Fruit fly (Drosophila melanogaster) whole organism, embryonic: Measurements from ENCODE around the gene CG6126.

ENCODE experiments used
- Abd-B ChIP-seq: fragments of 200-800 bp; sonication (Bioruptor generic); optimal IDR thresholded peaks from 2 replicates; lab custom pipeline; 2018; ENCODE audit warnings: missing biosample characterization, mild to moderate bottlenecking, missing genetic modification characterization, moderate library complexity
- CG10321 ChIP-seq: fragments of 200-800 bp; sonication (Bioruptor generic); IDR thresholded peaks from 2 replicates; pipeline ENCODE4 v1.3.6; 2022; ENCODE audit warnings: missing biosample characterization, missing genetic modification characterization
- CG10366 ChIP-seq: fragments of 200-800 bp; sonication (Bioruptor generic); IDR thresholded peaks from 2 replicates; pipeline ENCODE4 v1.3.6; 2022; ENCODE audit warnings: missing biosample characterization, missing genetic modification characterization
- CG11085 ChIP-seq: fragments of 200-800 bp; sonication (Bioruptor generic); IDR thresholded peaks from 2 replicates; pipeline ENCODE4 v1.3.6; 2022; ENCODE audit warnings: missing biosample characterization, missing genetic modification characterization
- CG13424 ChIP-seq: fragments of 200-800 bp; sonication (Bioruptor generic); optimal IDR thresholded peaks from 2 replicates; lab custom pipeline; 2019; ENCODE audit warnings: missing biosample characterization, mild to moderate bottlenecking, missing genetic modification characterization, moderate library complexity
- CG15514 ChIP-seq: fragments of 200-800 bp; sonication (Bioruptor generic); optimal IDR thresholded peaks from 3 replicates; lab custom pipeline; 2017; ENCODE audit warnings: missing biosample characterization, missing genetic modification characterization, mild to moderate bottlenecking, moderate library complexity, missing genetic modification reagents
- CG15601 ChIP-seq: fragments of 200-800 bp; sonication (Bioruptor generic); optimal IDR thresholded peaks from 3 replicates; lab custom pipeline; 2019; ENCODE audit warnings: missing biosample characterization, mild to moderate bottlenecking, missing genetic modification characterization, moderate library complexity
- CG17568 ChIP-seq: fragments of 200-800 bp; sonication (Bioruptor generic); optimal IDR thresholded peaks from 2 replicates; lab custom pipeline; 2018; ENCODE audit warnings: missing biosample characterization, mild to moderate bottlenecking, missing genetic modification characterization, moderate library complexity
- CG2202 ChIP-seq: fragments of 200-800 bp; sonication (Bioruptor generic); optimal IDR thresholded peaks from 2 replicates; lab custom pipeline; 2018; ENCODE audit warnings: missing biosample characterization, mild to moderate bottlenecking, missing genetic modification characterization
- CG2712 ChIP-seq: fragments of 200-800 bp; optimal IDR thresholded peaks from 3 replicates; lab custom pipeline; 2019; ENCODE audit warnings: missing biosample characterization, mild to moderate bottlenecking, missing genetic modification characterization, moderate library complexity
- CG31388 ChIP-seq: fragments of 200-800 bp; sonication (Bioruptor generic); optimal IDR thresholded peaks from 2 replicates; lab custom pipeline; 2016; ENCODE audit warnings: missing biosample characterization, missing genetic modification characterization
- CG33557 ChIP-seq: fragments of 200-800 bp; sonication (Bioruptor generic); optimal IDR thresholded peaks from 2 replicates; lab custom pipeline; 2019; ENCODE audit warnings: missing biosample characterization, mild to moderate bottlenecking, missing genetic modification characterization, moderate library complexity
- CG3726 ChIP-seq: fragments of 200-800 bp; sonication (Bioruptor generic); IDR thresholded peaks from 3 replicates; pipeline ENCODE4, ENCODE4 v1.3.6; 2022; ENCODE audit warnings: missing biosample characterization, missing genetic modification characterization
- CG4282 ChIP-seq: fragments of 200-800 bp; sonication (Bioruptor generic); optimal IDR thresholded peaks from 2 replicates; lab custom pipeline; 2016; ENCODE audit warnings: missing biosample characterization, missing genetic modification characterization
- CG4360 ChIP-seq: fragments of 200-800 bp; sonication (Bioruptor generic); IDR thresholded peaks from 2 replicates; pipeline ENCODE4 v1.3.6; 2022; ENCODE audit warnings: missing biosample characterization, missing genetic modification characterization
- CG4404 ChIP-seq: fragments of 200-800 bp; sonication (Bioruptor generic); IDR thresholded peaks from 2 replicates; pipeline ENCODE4 v1.3.6; 2022; ENCODE audit warnings: missing biosample characterization, missing genetic modification characterization
- CG5180 ChIP-seq: fragments of 200-800 bp; sonication (Bioruptor generic); optimal IDR thresholded peaks from 3 replicates; lab custom pipeline; 2017; ENCODE audit warnings: missing biosample characterization, missing genetic modification characterization, mild to moderate bottlenecking, moderate library complexity, missing genetic modification reagents
- CG6689 ChIP-seq: fragments of 200-800 bp; sonication (Bioruptor generic); IDR thresholded peaks from 2 replicates; pipeline ENCODE4 v1.3.6; 2022; ENCODE audit warnings: missing biosample characterization, missing genetic modification characterization
- CG6791 ChIP-seq: fragments of 200-800 bp; sonication (Bioruptor generic); IDR thresholded peaks from 3 replicates; pipeline ENCODE4 v1.3.6; 2022; ENCODE audit warnings: missing biosample characterization, missing genetic modification characterization; ENCODE audit not compliant: partially characterized antibody
- CG6854 ChIP-seq: fragments of 200-800 bp; sonication (Bioruptor generic); optimal IDR thresholded peaks from 3 replicates; lab custom pipeline; 2017; ENCODE audit warnings: missing biosample characterization, mild to moderate bottlenecking, missing genetic modification characterization
- CG7556 ChIP-seq: fragments of 200-800 bp; sonication (Bioruptor generic); optimal IDR thresholded peaks from 2 replicates; lab custom pipeline; 2017; ENCODE audit warnings: missing biosample characterization, mild to moderate bottlenecking, missing genetic modification characterization
- CG8359 ChIP-seq: fragments of 200-800 bp; sonication (Bioruptor generic); optimal IDR thresholded peaks from 2 replicates; lab custom pipeline; 2017; ENCODE audit warnings: missing biosample characterization, mild to moderate bottlenecking, missing genetic modification characterization, borderline replicate concordance
- CG8388 ChIP-seq: fragments of 200-800 bp; sonication (Bioruptor generic); optimal IDR thresholded peaks from 2 replicates; lab custom pipeline; 2019; ENCODE audit warnings: missing biosample characterization, mild to moderate bottlenecking, missing genetic modification characterization, moderate library complexity
- CG8765 ChIP-seq: fragments of 200-800 bp; sonication (Bioruptor generic); IDR thresholded peaks from 2 replicates; pipeline ENCODE4 v1.3.6; 2022; ENCODE audit warnings: missing biosample characterization, missing genetic modification characterization
- CG9215 ChIP-seq: fragments of 200-800 bp; sonication (Bioruptor generic); IDR thresholded peaks from 2 replicates; pipeline ENCODE4 v1.3.6; 2022; ENCODE audit warnings: missing biosample characterization, missing genetic modification characterization
- CG9609 ChIP-seq: fragments of 200-800 bp; sonication (Bioruptor generic); optimal IDR thresholded peaks from 3 replicates; lab custom pipeline; 2016; ENCODE audit warnings: missing biosample characterization, missing genetic modification characterization
- Fer1 ChIP-seq: fragments of 200-800 bp; sonication (Bioruptor generic); optimal IDR thresholded peaks from 2 replicates; lab custom pipeline; 2017; ENCODE audit warnings: missing biosample characterization, mild to moderate bottlenecking, missing genetic modification characterization
- HHEX ChIP-seq: fragments of 200-800 bp; sonication (Bioruptor generic); optimal IDR thresholded peaks from 3 replicates; lab custom pipeline; 2017; ENCODE audit warnings: missing biosample characterization, mild to moderate bottlenecking, missing genetic modification characterization, missing genetic modification reagents
- Lpt ChIP-seq: fragments of >200 bp; optimal IDR thresholded peaks from 2 replicates; lab custom pipeline; 2018; ENCODE audit warnings: missing biosample characterization, missing genetic modification characterization
- Mes4 ChIP-seq: fragments of 200-800 bp; sonication (Bioruptor generic); optimal IDR thresholded peaks from 2 replicates; lab custom pipeline; 2016; ENCODE audit warnings: missing biosample characterization, missing genetic modification characterization
- Nf-YA ChIP-seq: fragments of 200-800 bp; sonication (Bioruptor generic); IDR thresholded peaks from 2 replicates; pipeline ENCODE4 v1.3.6; 2022; ENCODE audit warnings: missing biosample characterization, missing genetic modification characterization
- Oli ChIP-seq: fragments of 200-800 bp; sonication (Bioruptor generic); optimal IDR thresholded peaks from 2 replicates; lab custom pipeline; 2018; ENCODE audit warnings: missing biosample characterization, mild to moderate bottlenecking, missing genetic modification characterization, moderate library complexity
- ara ChIP-seq: fragments of 200-800 bp; sonication (Bioruptor generic); IDR thresholded peaks from 2 replicates; pipeline ENCODE4 v1.3.6; 2022; ENCODE audit warnings: missing biosample characterization, missing genetic modification characterization
- br ChIP-seq: fragments of >200 bp; optimal IDR thresholded peaks from 2 replicates; lab custom pipeline; 2017
- bsh ChIP-seq, 2 experiments: fragments of 200-800 bp; sonication (Bioruptor generic); optimal IDR thresholded peaks; 2 replicates each; lab custom pipeline; 2017 to 2018; ENCODE audit warnings: mild to moderate bottlenecking in 2 of 2, missing biosample characterization in 2 of 2, missing genetic modification characterization in 2 of 2, moderate library complexity in 1 of 2
- crp ChIP-seq, 2 experiments: fragments of 200-800 bp; sonication (Bioruptor generic); optimal IDR thresholded peaks; 2 replicates in 1 of 2; 3 replicates in 1 of 2; lab custom pipeline; 2017; ENCODE audit warnings: missing biosample characterization in 2 of 2, missing genetic modification characterization in 2 of 2, mild to moderate bottlenecking in 1 of 2, moderate library complexity in 1 of 2
- fd3F ChIP-seq: fragments of 200-800 bp; sonication (Bioruptor generic); optimal IDR thresholded peaks from 2 replicates; lab custom pipeline; 2018; ENCODE audit warnings: missing biosample characterization, mild to moderate bottlenecking, missing genetic modification characterization, moderate library complexity
- grn ChIP-seq: fragments of 200-800 bp; sonication (Bioruptor generic); optimal IDR thresholded peaks from 3 replicates; lab custom pipeline; 2017; ENCODE audit warnings: missing biosample characterization, missing genetic modification characterization
- insv ChIP-seq, 2 experiments: fragments of 200-800 bp; sonication (Bioruptor generic); optimal IDR thresholded peaks; 3 replicates each; lab custom pipeline; 2016 to 2018; ENCODE audit warnings: missing biosample characterization in 2 of 2, missing genetic modification characterization in 2 of 2
- knrl ChIP-seq: fragments of 200-800 bp; sonication (Bioruptor generic); IDR thresholded peaks from 3 replicates; pipeline ENCODE4 v1.3.6; 2022; ENCODE audit warnings: missing biosample characterization, missing genetic modification characterization; ENCODE audit not compliant: partially characterized antibody
- luna ChIP-seq: fragments of 200-800 bp; sonication (Bioruptor generic); optimal IDR thresholded peaks from 2 replicates; lab custom pipeline; 2016; ENCODE audit warnings: missing biosample characterization, missing genetic modification characterization
- maf-S ChIP-seq: fragments of 200-800 bp; sonication (Bioruptor generic); optimal IDR thresholded peaks from 2 replicates; lab custom pipeline; 2016; ENCODE audit warnings: missing biosample characterization, missing genetic modification characterization
- mirr ChIP-seq: fragments of 200-800 bp; sonication (Bioruptor generic); optimal IDR thresholded peaks from 3 replicates; lab custom pipeline; 2018; ENCODE audit warnings: missing biosample characterization, mild to moderate bottlenecking, missing genetic modification characterization
- phol ChIP-seq: fragments of 200-800 bp; sonication (Bioruptor generic); optimal IDR thresholded peaks from 3 replicates; lab custom pipeline; 2018; ENCODE audit warnings: missing biosample characterization, mild to moderate bottlenecking, missing genetic modification characterization, moderate library complexity
- pnt ChIP-seq: fragments of 200-800 bp; sonication (Bioruptor generic); optimal IDR thresholded peaks from 3 replicates; lab custom pipeline; 2016; ENCODE audit warnings: missing biosample characterization, missing genetic modification characterization
- pum ChIP-seq: fragments of 200-800 bp; sonication (Bioruptor generic); optimal IDR thresholded peaks from 2 replicates; lab custom pipeline; 2016; ENCODE audit warnings: missing biosample characterization, missing genetic modification characterization
- repo ChIP-seq: fragments of 200-800 bp; sonication (Bioruptor generic); optimal IDR thresholded peaks from 2 replicates; lab custom pipeline; 2016; ENCODE audit warnings: missing biosample characterization, missing genetic modification characterization
- row ChIP-seq: fragments of 200-800 bp; sonication (Bioruptor generic); IDR thresholded peaks from 3 replicates; pipeline ENCODE4 v1.3.6; 2022; ENCODE audit warnings: missing biosample characterization, missing genetic modification characterization
- seq ChIP-seq: fragments of 200-800 bp; sonication (Bioruptor generic); IDR thresholded peaks from 2 replicates; pipeline ENCODE4 v1.3.6; 2022; ENCODE audit warnings: missing biosample characterization, missing genetic modification characterization
- shn ChIP-seq: fragments of 200-800 bp; sonication (Bioruptor generic); optimal IDR thresholded peaks from 3 replicates; lab custom pipeline; 2016; ENCODE audit warnings: missing biosample characterization, missing genetic modification characterization
- tup ChIP-seq: fragments of 200-800 bp; sonication (Bioruptor generic); optimal IDR thresholded peaks from 2 replicates; lab custom pipeline; 2016; ENCODE audit warnings: missing biosample characterization, mild to moderate bottlenecking, missing genetic modification characterization, moderate library complexity
- vnd ChIP-seq: fragments of 200-800 bp; sonication (Bioruptor generic); IDR thresholded peaks from 3 replicates; pipeline ENCODE4 v1.3.6; 2022; ENCODE audit warnings: missing biosample characterization, missing genetic modification characterization; ENCODE audit not compliant: partially characterized antibody

CG6126 gene

dm6 chr3R:16234745-16235149, 31.9 kb upstream of the CG6126 start (continued):
- TF ChIP-seq Mes4 (GFP tag; lab: Kevin White, UChicago) (no peak), ara (GFP tag; lab: Robert Waterston, UW) (no peak), CG3726 (no peak), vnd (GFP tag; lab: Robert Waterston, UW) (no peak), CG6791 (GFP tag; lab: Robert Waterston, UW) (no peak), CG10321 (GFP tag; lab: Robert Waterston, UW) (no peak), seq (GFP tag; lab: Robert Waterston, UW) (no peak), CG31388 (GFP tag; lab: Kevin White, UChicago) (no peak), CG9215 (GFP tag; lab: Robert Waterston, UW) (no peak), Oli (tag; lab: Kevin White, UChicago) (peak; percentile 66), CG11085 (GFP tag; lab: Robert Waterston, UW) (no peak), CG15514 (no peak), CG2712 (tag; lab: Kevin White, UChicago) (peak; percentile 63), CG4360 (GFP tag; lab: Robert Waterston, UW) (no peak), crp (GFP tag; optimal IDR thresholded peaks at IDR 0.05; lab: Kevin White, UChicago) (no peak), shn (no peak), bsh (GFP tag; optimal IDR thresholded peaks at IDR 0.05; lab: Kevin White, UChicago) (peak; percentile 33 to 79), CG4404 (GFP tag; lab: Robert Waterston, UW) (no peak), CG7556 (GFP tag; lab: Kevin White, UChicago) (peak; percentile 79), knrl (GFP tag; lab: Robert Waterston, UW) (no peak), phol (tag; lab: Kevin White, UChicago) (peak; percentile 71), CG15601 (tag; lab: Kevin White, UChicago) (peak; percentile 23), pnt (GFP tag; lab: Kevin White, UChicago) (no peak), CG8359 (GFP tag; lab: Kevin White, UChicago) (peak; percentile 21), tup (GFP tag; lab: Kevin White, UChicago) (no peak), repo (GFP tag; lab: Kevin White, UChicago) (no peak), Nf-YA (no peak), Lpt (GFP tag; lab: Kevin White, UChicago) (no peak), Abd-B (GFP tag; lab: Kevin White, UChicago) (peak; percentile 31), CG5180 (no peak), CG17568 (GFP tag; lab: Kevin White, UChicago) (no peak), br (lab: Kevin White, UChicago) (no peak), luna (GFP tag; lab: Kevin White, UChicago) (no peak), CG13424 (tag; lab: Kevin White, UChicago) (peak; percentile 53), maf-S (GFP tag; lab: Kevin White, UChicago) (no peak), Fer1 (GFP tag; lab: Kevin White, UChicago) (no peak), pum (GFP tag; lab: Kevin White, UChicago) (no peak), grn (GFP tag; lab: Kevin White, UChicago) (no peak), CG6689 (GFP tag; lab: Robert Waterston, UW) (no peak), HHEX (GFP tag; lab: Kevin White, UChicago) (peak; percentile 19), CG8765 (GFP tag; lab: Robert Waterston, UW) (no peak), CG33557 (no peak), CG9609 (no peak), row (GFP tag; lab: Robert Waterston, UW) (no peak), mirr (GFP tag; lab: Kevin White, UChicago) (no peak), fd3F (GFP tag; lab: Kevin White, UChicago) (peak; percentile 21), CG10366 (no peak), insv (GFP tag; optimal IDR thresholded peaks at IDR 0.05; lab: Kevin White, UChicago) (no peak), CG4282 (GFP tag; lab: Kevin White, UChicago) (no peak), CG6854 (no peak), CG2202 (no peak), CG8388 (GFP tag; lab: Kevin White, UChicago) (peak; percentile 26)
